Worm (Caenorhabditis elegans) whole organism, L1 larva: Measurements from ENCODE around the gene ccr-4.

Experiments
- ets-5 ChIP-seq: fragments of 200-800 bp; sonication (Bioruptor generic); IDR thresholded peaks from 2 replicates; pipeline ENCODE4 v1.3.6; 2022; ENCODE audit warnings: missing genetic modification characterization, missing compliant biosample characterization
- nhr-12 ChIP-seq: sonication (generic microtip); optimal IDR thresholded peaks from 2 replicates; lab custom pipeline; 2017; ENCODE audit warnings: missing biosample characterization, missing genetic modification characterization
- nhr-20 ChIP-seq: sonication (generic microtip); optimal IDR thresholded peaks from 2 replicates; lab custom pipeline; 2016; ENCODE audit warnings: mild to moderate bottlenecking, missing genetic modification characterization, missing compliant biosample characterization
- snpc-4 ChIP-seq: fragments of 150-350 bp; optimal IDR thresholded peaks from 2 replicates; lab custom pipeline; 2014; ENCODE audit warnings: missing biosample characterization, missing genetic modification characterization
- sox-4 ChIP-seq: sonication (generic microtip); optimal IDR thresholded peaks from 2 replicates; lab custom pipeline; 2016; ENCODE audit warnings: missing genetic modification characterization, missing compliant biosample characterization

DNA sequence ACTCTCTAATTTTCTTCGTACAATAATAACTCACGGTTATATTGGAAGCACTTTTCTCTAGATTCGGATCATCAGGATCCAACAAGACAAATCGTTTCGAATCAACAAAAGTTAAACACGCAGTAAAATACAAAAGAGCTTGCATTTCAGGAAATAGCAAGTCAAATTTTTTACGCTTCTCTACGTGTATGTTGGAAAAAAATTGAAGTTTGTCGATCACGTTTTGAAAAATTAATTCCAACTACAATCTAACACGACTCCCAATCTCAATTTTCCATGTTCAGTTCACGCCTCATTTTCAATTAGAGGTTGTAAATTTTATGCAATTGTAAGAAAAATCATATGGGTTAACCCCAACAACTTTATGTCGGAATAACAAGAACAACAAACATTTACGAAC, 28.6 kb downstream of the ccr-4 start, which contains the start of gene spe-45:
- TF ChIP-seq nhr-20 (no peak), sox-4 (tag; lab: Kevin White, UChicago) (no peak), snpc-4 (tag; lab: Kevin White, UChicago) (no peak), ets-5 (GFP tag; lab: Robert Waterston, UW) (no peak), nhr-12 (tag; lab: Kevin White, UChicago) (no peak)
